Worm (Caenorhabditis elegans) whole organism, midembryonic: Measurements from ENCODE around the gene pph-2.

ENCODE experiments used
- T22C8.4 ChIP-seq: fragments of 200-800 bp; sonication (Bioruptor generic); IDR thresholded peaks from 2 replicates; pipeline ENCODE4 v1.3.6; 2022; ENCODE audit warnings: missing genetic modification characterization, missing compliant biosample characterization
- cog-1 ChIP-seq: sonication (generic microtip); optimal IDR thresholded peaks from 2 replicates; lab custom pipeline; 2016; ENCODE audit warnings: missing genetic modification characterization, missing compliant biosample characterization
- flt-1 ChIP-seq: fragments of 200-800 bp; sonication (Bioruptor generic); IDR thresholded peaks from 2 replicates; pipeline ENCODE4 v1.3.6; 2022; ENCODE audit warnings: missing genetic modification characterization, missing compliant biosample characterization
- klf-2 ChIP-seq: fragments of 200-800 bp; sonication (Bioruptor generic); conservative IDR thresholded peaks from 2 replicates; pipeline ENCODE4 v1.3.6; 2022; ENCODE audit warnings: missing genetic modification reagents, missing genetic modification characterization, missing compliant biosample characterization
- med-1 ChIP-seq: sonication (generic microtip); optimal IDR thresholded peaks from 2 replicates; lab custom pipeline; 2017; ENCODE audit warnings: missing genetic modification characterization, mild to moderate bottlenecking, missing compliant biosample characterization, antibody characterized with exemption, missing genetic modification reagents; ENCODE audit not compliant: insufficient read depth
- ref-1 ChIP-seq: fragments of 200-800 bp; sonication (Bioruptor generic); conservative IDR thresholded peaks from 2 replicates; pipeline ENCODE4 v1.3.6; 2022; ENCODE audit warnings: missing genetic modification reagents, missing genetic modification characterization, missing compliant biosample characterization
- tab-1 ChIP-seq: fragments of 200-800 bp; sonication (Bioruptor generic); IDR thresholded peaks from 2 replicates; pipeline ENCODE4 v1.3.6; 2022; ENCODE audit warnings: missing genetic modification characterization, missing compliant biosample characterization
- ztf-23 ChIP-seq: fragments of 200-800 bp; sonication (Bioruptor generic); IDR thresholded peaks from 2 replicates; pipeline ENCODE4 v1.3.6; 2022; ENCODE audit warnings: missing genetic modification reagents, missing genetic modification characterization, missing compliant biosample characterization
- ztf-29 ChIP-seq: fragments of 200-800 bp; sonication (Bioruptor generic); IDR thresholded peaks from 2 replicates; pipeline ENCODE4 v1.3.6; 2022; ENCODE audit warnings: missing genetic modification reagents, missing genetic modification characterization, missing compliant biosample characterization

pph-2 gene

ce11 chrIV:11877674-11878073, at the start of gene pph-2:
TSS of gene pph-2 (minus strand) at chrIV:11877774.
- no peak for TF ChIP-seq ztf-23 (GFP tag; lab: Robert Waterston, UW)
- TF ChIP-seq ref-1 (GFP tag; lab: Robert Waterston, UW), result no peak
- TF ChIP-seq cog-1 (tag; lab: Kevin White, UChicago), result no peak
- TF ChIP-seq flt-1 (GFP tag; lab: Robert Waterston, UW), result no peak

ce11 chrIV:11925346-11926075, 47.9 kb upstream of the pph-2 start, which contains the start of the genes srlf-33 and srlf-32:
TSS of gene srlf-33 (minus strand) at chrIV:11925446.
TSS of gene srlf-32 (plus strand) at chrIV:11926025.
- TF ChIP-seq med-1 (GFP tag; lab: Kevin White, UChicago) (no peak), ref-1 (GFP tag; lab: Robert Waterston, UW) (no peak), tab-1 (no peak), ztf-23 (GFP tag; lab: Robert Waterston, UW) (no peak), T22C8.4 (no peak), flt-1 (GFP tag; lab: Robert Waterston, UW) (no peak), ztf-29 (GFP tag; lab: Robert Waterston, UW) (no peak), cog-1 (tag; lab: Kevin White, UChicago) (no peak), klf-2 (no peak)

- TF ChIP-seq med-1 (GFP tag; lab: Kevin White, UChicago) (no peak), flt-1 (GFP tag; lab: Robert Waterston, UW) (no peak), klf-2 (no peak), T22C8.4 (no peak), ztf-23 (GFP tag; lab: Robert Waterston, UW) (no peak), tab-1 (no peak), ref-1 (GFP tag; lab: Robert Waterston, UW) (no peak), cog-1 (tag; lab: Kevin White, UChicago) (no peak)
These were observed 46.5 kb upstream of the pph-2 start for ce11 chrIV:11924092-11924491.

DNA sequence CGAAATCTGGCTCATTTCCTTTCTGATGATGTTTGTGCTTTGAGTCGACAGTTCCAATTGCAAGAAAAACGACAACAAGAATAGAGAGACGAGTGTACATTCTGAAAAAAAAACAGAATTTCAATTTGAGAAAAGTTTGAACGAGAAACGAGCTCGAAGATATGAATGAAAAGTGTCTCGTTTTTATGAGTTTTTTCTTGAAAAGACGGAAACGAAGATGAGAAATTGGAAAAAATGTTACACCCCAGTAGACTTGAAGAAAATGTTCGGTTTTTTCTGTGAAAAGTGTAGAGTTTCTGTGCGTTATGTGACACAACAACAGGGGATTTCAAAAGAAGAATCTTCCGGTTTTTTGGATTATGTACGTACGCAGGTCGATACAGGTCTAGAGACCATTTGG, 45.5 kb upstream of the pph-2 start, which contains the start of gene srlf-31:
TSS of gene srlf-31 (minus strand) at position 101 of the 400 bp plus-strand sequence.
- TF ChIP-seq cog-1 (tag; lab: Kevin White, UChicago) (no peak), klf-2 (no peak), med-1 (GFP tag; lab: Kevin White, UChicago) (no peak), ref-1 (GFP tag; lab: Robert Waterston, UW) (no peak)

DNA sequence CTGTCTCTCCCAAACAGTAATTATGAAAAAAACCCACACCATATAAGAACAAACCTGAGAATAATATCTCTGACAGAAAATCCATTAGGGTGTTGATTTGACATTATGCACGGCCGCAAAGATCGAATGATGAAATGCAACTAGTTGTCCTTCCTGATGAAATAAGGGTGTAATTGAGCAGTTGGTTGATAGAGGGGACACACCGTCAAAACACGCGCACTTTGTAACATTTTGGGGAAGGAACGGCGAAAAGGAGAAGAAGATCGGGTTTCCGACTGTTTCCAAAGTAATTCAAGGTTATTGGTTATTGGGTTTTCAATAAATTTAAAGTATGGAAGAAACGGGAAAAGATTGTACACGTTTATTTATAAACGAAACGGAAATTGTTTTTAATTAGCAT, 44.4 kb upstream of the pph-2 start, which contains the start of gene ZK822.1:
TSS of gene ZK822.1 (minus strand) at position 121 of the 400 bp plus-strand sequence.
- TF ChIP-seq cog-1 (tag; lab: Kevin White, UChicago) (no peak), ztf-23 (GFP tag; lab: Robert Waterston, UW) (no peak), flt-1 (GFP tag; lab: Robert Waterston, UW) (no peak), klf-2 (no peak), ref-1 (GFP tag; lab: Robert Waterston, UW) (no peak), ztf-29 (GFP tag; lab: Robert Waterston, UW) (no peak), T22C8.4 (no peak), tab-1 (no peak), med-1 (GFP tag; lab: Kevin White, UChicago) (no peak)

ce11 chrIV:11919067-11919466, 41.5 kb upstream of the pph-2 start:
- TF ChIP-seq cog-1 (tag; lab: Kevin White, UChicago) (no peak), tab-1 (no peak), T22C8.4 (no peak), klf-2 (no peak), ztf-29 (GFP tag; lab: Robert Waterston, UW) (no peak), ref-1 (GFP tag; lab: Robert Waterston, UW) (no peak), flt-1 (GFP tag; lab: Robert Waterston, UW) (no peak), ztf-23 (GFP tag; lab: Robert Waterston, UW) (no peak), med-1 (GFP tag; lab: Kevin White, UChicago) (no peak)

- TF ChIP-seq T22C8.4 (no peak), med-1 (GFP tag; lab: Kevin White, UChicago) (no peak), ztf-29 (GFP tag; lab: Robert Waterston, UW) (no peak), tab-1 (no peak), cog-1 (tag; lab: Kevin White, UChicago) (no peak), klf-2 (no peak)
These were observed 40.3 kb upstream of the pph-2 start for ce11 chrIV:11917886-11918285.

ce11 chrIV:11916907-11917306, 39.3 kb upstream of the pph-2 start, which contains the start of gene ZK822.10:
TSS of gene ZK822.10 (plus strand) at chrIV:11917137.
- TF ChIP-seq ztf-29 (GFP tag; lab: Robert Waterston, UW) (no peak), tab-1 (no peak), cog-1 (tag; lab: Kevin White, UChicago) (no peak), T22C8.4 (no peak), med-1 (GFP tag; lab: Kevin White, UChicago) (no peak), klf-2 (no peak), ref-1 (GFP tag; lab: Robert Waterston, UW) (no peak), flt-1 (GFP tag; lab: Robert Waterston, UW) (no peak), ztf-23 (GFP tag; lab: Robert Waterston, UW) (no peak)

- TF ChIP-seq ref-1 (GFP tag; lab: Robert Waterston, UW) (no peak), klf-2 (no peak), T22C8.4 (no peak), flt-1 (GFP tag; lab: Robert Waterston, UW) (no peak), ztf-29 (GFP tag; lab: Robert Waterston, UW) (no peak), cog-1 (tag; lab: Kevin White, UChicago) (no peak), ztf-23 (GFP tag; lab: Robert Waterston, UW) (no peak), med-1 (GFP tag; lab: Kevin White, UChicago) (no peak), tab-1 (no peak)
These were observed 38.3 kb upstream of the pph-2 start, which contains the start of gene ZK822.9 for ce11 chrIV:11915768-11916453. TSS of gene ZK822.9 (plus strand) at chrIV:11915947.
